Worm (Caenorhabditis elegans) whole organism, L4 larva: Measurements from ENCODE around the gene C06C3.7.

Source experiments
- D1046.2 ChIP-seq: fragments of 200-800 bp; sonication (Bioruptor generic); IDR thresholded peaks from 2 replicates; pipeline ENCODE4 v1.3.6; 2022; ENCODE audit warnings: missing genetic modification characterization, missing compliant biosample characterization
- F26F4.8 ChIP-seq: fragments of 200-800 bp; sonication (Bioruptor generic); conservative IDR thresholded peaks from 2 replicates; pipeline ENCODE4 v1.3.6; 2022; ENCODE audit warnings: missing genetic modification characterization, missing compliant biosample characterization
- Y5F2A.4 ChIP-seq: fragments of 200-800 bp; sonication (Bioruptor generic); optimal IDR thresholded peaks from 2 replicates; lab custom pipeline; 2018; ENCODE audit warnings: mild to moderate bottlenecking, missing genetic modification characterization, missing compliant biosample characterization
- Y75B8A.6 ChIP-seq: fragments of 200-800 bp; sonication (Bioruptor generic); IDR thresholded peaks from 2 replicates; pipeline ENCODE4 v1.3.6; 2022; ENCODE audit warnings: missing genetic modification reagents, missing genetic modification characterization, missing compliant biosample characterization
- ceh-20 ChIP-seq: fragments of 200-800 bp; sonication (Bioruptor generic); IDR thresholded peaks from 2 replicates; pipeline ENCODE4 v1.3.6; 2022; ENCODE audit warnings: missing genetic modification reagents, missing genetic modification characterization, missing compliant biosample characterization
- ceh-28 ChIP-seq: fragments of 150-350 bp; optimal IDR thresholded peaks from 2 replicates; lab custom pipeline; 2014; ENCODE audit warnings: missing biosample characterization, missing genetic modification reagents, missing genetic modification characterization
- daf-16 ChIP-seq, 3 experiments: sonication (generic microtip); optimal IDR thresholded peaks; 2 replicates each; lab custom pipeline; 2016 to 2017; ENCODE audit warnings: missing genetic modification characterization in 3 of 3, missing genetic modification reagents in 3 of 3, mild to moderate bottlenecking in 2 of 3, missing compliant biosample characterization in 2 of 3, missing biosample characterization in 1 of 3, moderate library complexity in 1 of 3
- dmd-6 ChIP-seq: fragments of 200-800 bp; sonication (Bioruptor generic); IDR thresholded peaks from 2 replicates; pipeline ENCODE4 v1.3.6; 2022; ENCODE audit warnings: missing genetic modification reagents, missing genetic modification characterization, missing compliant biosample characterization
- duxl-1 ChIP-seq: sonication (generic microtip); optimal IDR thresholded peaks from 2 replicates; lab custom pipeline; 2016; ENCODE audit warnings: mild to moderate bottlenecking, missing genetic modification characterization, moderate library complexity, missing compliant biosample characterization; ENCODE audit not compliant: poor library complexity
- egl-27 ChIP-seq: sonication (generic microtip); optimal IDR thresholded peaks from 3 replicates; lab custom pipeline; 2017; ENCODE audit warnings: missing biosample characterization, missing genetic modification reagents, missing genetic modification characterization
- egl-43 ChIP-seq: fragments of 200-800 bp; sonication (Bioruptor generic); IDR thresholded peaks from 2 replicates; pipeline ENCODE4 v1.3.6; 2022; ENCODE audit warnings: missing genetic modification reagents, missing genetic modification characterization, missing compliant biosample characterization
- fos-1 ChIP-seq: fragments of 150-350 bp; optimal IDR thresholded peaks from 2 replicates; lab custom pipeline; 2014; ENCODE audit warnings: missing biosample characterization, missing genetic modification characterization
- hif-1 ChIP-seq, 2 experiments: sonication (generic microtip); optimal IDR thresholded peaks; 2 replicates each; lab custom pipeline; 2016 to 2017; ENCODE audit warnings: missing compliant biosample characterization in 2 of 2, missing genetic modification characterization in 2 of 2, missing genetic modification reagents in 2 of 2, missing genotype in 2 of 2, mild to moderate bottlenecking in 1 of 2
- lim-7 ChIP-seq: fragments of 200-800 bp; sonication (Bioruptor generic); IDR thresholded peaks from 2 replicates; pipeline ENCODE4 v1.3.6; 2022; ENCODE audit warnings: missing genetic modification characterization, missing compliant biosample characterization
- lin-1 ChIP-seq: fragments of 200-800 bp; sonication (Bioruptor generic); IDR thresholded peaks from 2 replicates; pipeline ENCODE4 v1.3.6; 2022; ENCODE audit warnings: missing genetic modification reagents, missing genetic modification characterization, missing compliant biosample characterization
- lin-13 ChIP-seq: fragments of 150-350 bp; optimal IDR thresholded peaks from 2 replicates; lab custom pipeline; 2014; ENCODE audit warnings: missing biosample characterization, missing genetic modification reagents, missing genetic modification characterization
- lin-15B ChIP-seq: fragments of 150-350 bp; sonication (generic microtip); optimal IDR thresholded peaks from 3 replicates; lab custom pipeline; 2014; ENCODE audit warnings: missing biosample characterization, missing genetic modification characterization
- lin-38 ChIP-seq: fragments of 200-800 bp; sonication (Bioruptor generic); IDR thresholded peaks from 2 replicates; pipeline ENCODE4 v1.3.6; 2022; ENCODE audit warnings: missing genetic modification reagents, missing genetic modification characterization, missing compliant biosample characterization
- lin-39 ChIP-seq: fragments of 150-350 bp; optimal IDR thresholded peaks from 2 replicates; lab custom pipeline; 2014; ENCODE audit warnings: missing biosample characterization, missing genetic modification reagents, missing genetic modification characterization
- madf-5 ChIP-seq, 2 experiments: fragments of 200-800 bp; sonication (Bioruptor generic); IDR thresholded peaks; 2 replicates each; pipeline ENCODE4 v1.3.6; 2022; ENCODE audit warnings: missing compliant biosample characterization in 2 of 2, missing genetic modification characterization in 2 of 2
- mdl-1 ChIP-seq, 2 experiments: fragments of 150-350 bp in 1 of 2; sonication (generic microtip) in 1 of 2; optimal IDR thresholded peaks; 2 replicates each; lab custom pipeline; 2014 to 2017; ENCODE audit warnings: missing biosample characterization in 2 of 2, missing genetic modification characterization in 2 of 2
- mes-2 ChIP-seq: sonication (generic microtip); optimal IDR thresholded peaks from 2 replicates; lab custom pipeline; 2016; ENCODE audit warnings: missing genotype, mild to moderate bottlenecking, missing genetic modification characterization, missing compliant biosample characterization; ENCODE audit not compliant: poor library complexity, severe bottlenecking
- nhr-111 ChIP-seq: fragments of 200-800 bp; sonication (Bioruptor generic); optimal IDR thresholded peaks from 2 replicates; lab custom pipeline; 2018; ENCODE audit warnings: mild to moderate bottlenecking, missing genetic modification characterization, missing compliant biosample characterization
- nhr-237 ChIP-seq: sonication (generic microtip); optimal IDR thresholded peaks from 2 replicates; lab custom pipeline; 2017; ENCODE audit warnings: missing biosample characterization, missing genetic modification characterization
- nhr-6 ChIP-seq: fragments of 150-350 bp; optimal IDR thresholded peaks from 2 replicates; lab custom pipeline; 2014; ENCODE audit warnings: missing biosample characterization, missing genetic modification characterization
- nhr-77 ChIP-seq: fragments of 150-350 bp; optimal IDR thresholded peaks from 2 replicates; lab custom pipeline; 2014; ENCODE audit warnings: missing biosample characterization, missing genetic modification characterization
- pha-4 ChIP-seq, 2 experiments: fragments of 150-350 bp in 1 of 2; fragments of 200-800 bp in 1 of 2; sonication (Bioruptor generic) in 1 of 2; IDR thresholded peaks in 1 of 2; optimal IDR thresholded peaks in 1 of 2; 2 replicates each; pipeline versions ENCODE4 v1.3.6 to Lab custom; 2014 to 2022; ENCODE audit warnings: missing genetic modification characterization in 2 of 2, missing genetic modification reagents in 2 of 2, missing biosample characterization in 1 of 2, missing compliant biosample characterization in 1 of 2
- php-3 ChIP-seq: fragments of 200-800 bp; sonication (Bioruptor generic); IDR thresholded peaks from 2 replicates; pipeline ENCODE4 v1.3.6; 2022; ENCODE audit warnings: missing genetic modification reagents, missing genetic modification characterization, missing compliant biosample characterization
- pqm-1 ChIP-seq: sonication (generic microtip); optimal IDR thresholded peaks from 2 replicates; lab custom pipeline; 2017; ENCODE audit warnings: missing biosample characterization, missing genetic modification characterization
- set-16 ChIP-seq: fragments of 200-800 bp; sonication (Bioruptor generic); IDR thresholded peaks from 2 replicates; pipeline ENCODE4 v1.3.6; 2022; ENCODE audit warnings: missing genetic modification reagents, missing genetic modification characterization, missing compliant biosample characterization
- spr-1 ChIP-seq: sonication (generic microtip); optimal IDR thresholded peaks from 2 replicates; lab custom pipeline; 2016; ENCODE audit warnings: mild to moderate bottlenecking, missing genetic modification characterization, missing compliant biosample characterization
- tag-97 ChIP-seq: fragments of 200-800 bp; sonication (Bioruptor generic); IDR thresholded peaks from 2 replicates; pipeline ENCODE4 v1.3.6; 2022; ENCODE audit warnings: missing genetic modification characterization, missing compliant biosample characterization
- tra-1 ChIP-seq: fragments of 200-800 bp; sonication (Bioruptor generic); IDR thresholded peaks from 2 replicates; pipeline ENCODE4 v1.3.6; 2022; ENCODE audit warnings: missing genetic modification reagents, missing genetic modification characterization, missing compliant biosample characterization
- unc-130 ChIP-seq: sonication (generic microtip); optimal IDR thresholded peaks from 2 replicates; lab custom pipeline; 2016; ENCODE audit warnings: missing genetic modification reagents, missing genetic modification characterization, missing compliant biosample characterization
- zag-1 ChIP-seq: fragments of 150-350 bp; optimal IDR thresholded peaks from 2 replicates; lab custom pipeline; 2014; ENCODE audit warnings: missing biosample characterization, missing genetic modification characterization
- zfp-2 ChIP-seq: sonication (generic microtip); optimal IDR thresholded peaks from 2 replicates; lab custom pipeline; 2016; ENCODE audit warnings: mild to moderate bottlenecking, missing genetic modification characterization, missing compliant biosample characterization

C06C3.7 gene

DNA sequence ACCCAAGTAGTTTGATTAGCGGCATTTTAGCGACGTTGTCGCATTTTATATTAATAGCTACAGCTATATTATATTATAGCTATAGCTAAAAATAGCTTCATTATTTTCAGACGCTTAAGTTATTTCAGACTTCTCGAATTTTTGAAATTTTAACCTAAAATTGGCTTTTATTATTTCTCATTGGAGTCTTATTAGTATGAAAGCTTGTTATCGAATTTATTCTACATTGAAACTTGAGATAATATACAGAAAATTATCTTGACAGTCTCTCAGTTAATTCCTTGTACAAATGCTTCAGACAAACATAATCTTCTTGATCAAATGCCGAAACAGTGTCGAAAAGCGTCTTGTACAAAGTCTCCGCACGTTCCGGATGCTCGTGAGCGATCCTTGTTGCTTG lies 5.5 kb upstream of the C06C3.7 start, which contains the start of gene srh-48:
Gene srh-48 (plus strand): TSS at position 301 of the 400 bp plus-strand sequence.
- TF ChIP-seq egl-27 = no peak
- no peak for TF ChIP-seq nhr-237 (tag; lab: Kevin White, UChicago)
- no peak for TF ChIP-seq Y75B8A.6 (GFP tag; lab: Robert Waterston, UW)
- no peak for TF ChIP-seq zag-1 (tag; lab: Kevin White, UChicago)
- TF ChIP-seq F26F4.8 (GFP tag; lab: Robert Waterston, UW) = no peak
- no peak for TF ChIP-seq tag-97 (GFP tag; lab: Robert Waterston, UW)
- TF ChIP-seq D1046.2 (GFP tag; lab: Robert Waterston, UW) = no peak

DNA sequence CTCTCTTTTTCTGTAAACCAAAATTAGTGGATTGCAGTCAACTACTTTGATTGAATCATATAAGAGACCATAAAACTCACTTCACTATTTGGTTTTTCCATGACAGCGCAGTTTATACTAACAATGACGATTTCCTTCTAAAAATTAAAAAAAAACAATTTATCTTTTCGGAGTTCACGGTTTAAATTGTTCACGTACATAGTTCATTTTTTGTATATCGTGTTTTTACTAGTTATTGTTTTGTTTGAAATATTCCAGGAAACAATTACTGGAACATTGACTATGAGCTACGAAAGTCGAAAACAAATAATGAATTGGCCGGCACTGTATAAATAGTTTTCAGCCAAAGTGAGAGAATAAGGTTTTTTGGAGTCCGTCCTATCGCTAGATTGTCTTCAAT lies 7.4 kb downstream of the C06C3.7 start, which contains the start of gene lido-17:
Gene lido-17 (minus strand): TSS at position 101 of the 400 bp plus-strand sequence.
- TF ChIP-seq ceh-28 (tag; lab: Kevin White, UChicago) (no peak), php-3 (GFP tag; lab: Robert Waterston, UW) (no peak), mdl-1 (tag; optimal IDR thresholded peaks at IDR 0.05; lab: Kevin White, UChicago) (no peak), pha-4 (GFP tag; IDR thresholded peaks at IDR 0.05; lab: Robert Waterston, UW) (no peak), pha-4 (tag; optimal IDR thresholded peaks at IDR 0.05; lab: Kevin White, UChicago) (no peak), ceh-20 (GFP tag; lab: Robert Waterston, UW) (no peak), fos-1 (tag; lab: Kevin White, UChicago) (no peak), zag-1 (tag; lab: Kevin White, UChicago) (no peak), nhr-6 (tag; lab: Kevin White, UChicago) (no peak), mes-2 (no peak), tra-1 (GFP tag; lab: Robert Waterston, UW) (no peak), lim-7 (GFP tag; lab: Robert Waterston, UW) (no peak), hif-1 (tag; optimal IDR thresholded peaks at IDR 0.05; lab: Kevin White, UChicago) (no peak), lin-38 (GFP tag; lab: Robert Waterston, UW) (no peak), unc-130 (GFP tag; lab: Kevin White, UChicago) (no peak), Y5F2A.4 (no peak)
- TF ChIP-seq, all 104 proteins: peak for 0

DNA sequence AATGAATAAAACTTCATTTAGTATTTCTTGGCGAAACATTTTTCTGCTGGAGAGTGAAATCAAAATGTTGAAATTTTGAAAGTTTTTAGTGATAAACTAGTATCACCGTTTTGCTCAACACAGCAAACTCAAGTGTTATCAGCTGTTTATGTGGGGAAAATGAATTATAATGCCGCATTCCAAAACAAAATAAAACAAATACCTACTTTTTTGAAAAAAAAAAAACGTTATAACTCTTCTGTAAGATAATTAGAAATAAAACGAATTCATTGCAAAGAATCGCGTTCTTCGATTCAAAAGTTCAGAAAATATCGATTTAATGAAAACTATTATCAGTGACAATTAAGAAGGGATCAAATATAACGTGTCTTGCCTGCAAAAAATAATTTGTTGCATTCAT lies 12.2 kb downstream of the C06C3.7 start, which contains the start of gene Y51B9A.9:
Gene Y51B9A.9 (minus strand): TSS at position 101 of the 400 bp plus-strand sequence.
- TF ChIP-seq egl-27 (no peak), lim-7 (GFP tag; lab: Robert Waterston, UW) (no peak), fos-1 (tag; lab: Kevin White, UChicago) (no peak), set-16 (no peak), ceh-20 (GFP tag; lab: Robert Waterston, UW) (no peak), pqm-1 (peak; percentile 47), dmd-6 (no peak), duxl-1 (no peak), lin-15B (no peak), nhr-77 (tag; lab: Kevin White, UChicago) (no peak), lin-1 (GFP tag; lab: Robert Waterston, UW) (no peak), lin-13 (GFP tag; lab: Kevin White, UChicago) (no peak), spr-1 (no peak), lin-38 (GFP tag; lab: Robert Waterston, UW) (no peak), zfp-2 (tag; lab: Kevin White, UChicago) (no peak), daf-16 (GFP tag; optimal IDR thresholded peaks at IDR 0.05; lab: Kevin White, UChicago) (no peak), daf-16 (tag; optimal IDR thresholded peaks at IDR 0.05; lab: Kevin White, UChicago) (peak; percentile 68)

DNA sequence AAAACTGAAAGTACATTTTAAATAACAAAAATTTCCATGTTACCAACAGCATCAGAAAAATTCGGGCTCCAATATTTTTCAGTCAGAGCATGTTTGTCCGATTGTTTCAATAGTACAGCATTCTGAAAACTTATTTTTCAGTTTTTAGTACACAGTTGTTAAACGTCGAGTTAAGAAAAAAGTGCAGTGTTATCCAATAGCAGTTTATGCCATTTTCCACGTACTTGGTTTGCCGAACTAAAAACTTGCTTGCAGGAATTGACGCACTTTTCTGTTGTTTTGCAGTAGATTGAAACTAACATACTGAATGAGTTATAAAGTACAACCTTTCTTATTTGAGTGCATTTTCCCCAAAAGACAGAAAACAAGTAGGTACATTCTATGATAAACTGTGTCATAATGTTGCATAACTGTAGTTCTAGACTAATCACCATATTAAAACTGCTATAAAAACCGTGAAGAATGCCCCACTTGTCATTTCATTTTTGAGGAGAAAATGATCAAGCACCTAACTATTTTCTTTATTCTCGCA lies 13.1 kb downstream of the C06C3.7 start, which contains the start of the genes Y51B9A.14 and Y51B9A.8:
Gene Y51B9A.14 (minus strand): TSS at position 101 of the 532 bp plus-strand sequence.
Gene Y51B9A.8 (plus strand): TSS at position 482 of the 532 bp plus-strand sequence.
- TF ChIP-seq lin-39 (no peak), egl-43 (GFP tag; lab: Robert Waterston, UW) (no peak), madf-5 (GFP tag; IDR thresholded peaks at IDR 0.05; lab: Robert Waterston, UW) (no peak), lim-7 (GFP tag; lab: Robert Waterston, UW) (no peak), nhr-111 (GFP tag; lab: Kevin White, UChicago) (no peak)
